Worm (Caenorhabditis elegans) whole organism, L2 larva: Measurements from ENCODE around the gene T07A9.14.

Experiments
- C34F6.9 ChIP-seq: fragments of 150-350 bp; optimal IDR thresholded peaks from 2 replicates; lab custom pipeline; 2014; ENCODE audit warnings: missing biosample characterization, missing genetic modification characterization
- F13H6.1 ChIP-seq: sonication (generic microtip); optimal IDR thresholded peaks from 2 replicates; lab custom pipeline; 2016; ENCODE audit warnings: missing genetic modification characterization, missing compliant biosample characterization
- Y55F3AM.14 ChIP-seq: fragments of 200-800 bp; sonication (Bioruptor generic); optimal IDR thresholded peaks from 2 replicates; lab custom pipeline; 2018; ENCODE audit warnings: mild to moderate bottlenecking, missing genetic modification characterization, missing compliant biosample characterization
- ZK546.5 ChIP-seq: sonication (generic microtip); optimal IDR thresholded peaks from 2 replicates; lab custom pipeline; 2017; ENCODE audit warnings: missing biosample characterization, missing genetic modification characterization
- alr-1 ChIP-seq: fragments of 150-350 bp; optimal IDR thresholded peaks from 2 replicates; lab custom pipeline; 2014; ENCODE audit warnings: missing biosample characterization, missing genetic modification characterization
- aly-2 ChIP-seq: fragments of 150-350 bp; optimal IDR thresholded peaks from 2 replicates; lab custom pipeline; 2014; ENCODE audit warnings: missing biosample characterization, missing genetic modification characterization
- ama-1 ChIP-seq: fragments of 150-350 bp; optimal IDR thresholded peaks from 2 replicates; lab custom pipeline; 2018; ENCODE audit warnings: inconsistent platforms
- ceh-82 ChIP-seq: fragments of 150-350 bp; optimal IDR thresholded peaks from 2 replicates; lab custom pipeline; 2014; ENCODE audit warnings: missing biosample characterization, missing genetic modification characterization
- crh-2 ChIP-seq: sonication (generic microtip); optimal IDR thresholded peaks from 2 replicates; lab custom pipeline; 2017; ENCODE audit warnings: missing biosample characterization, missing genetic modification characterization
- egl-27 ChIP-seq: sonication (generic microtip); optimal IDR thresholded peaks from 3 replicates; lab custom pipeline; 2017; ENCODE audit warnings: missing biosample characterization, missing genetic modification reagents, missing genetic modification characterization
- elt-1 ChIP-seq: fragments of 150-350 bp; optimal IDR thresholded peaks from 2 replicates; lab custom pipeline; 2014; ENCODE audit warnings: missing biosample characterization, missing genetic modification characterization
- gmeb-1 ChIP-seq: fragments of 150-350 bp; optimal IDR thresholded peaks from 2 replicates; lab custom pipeline; 2014; ENCODE audit warnings: missing biosample characterization, missing genetic modification characterization
- lin-11 ChIP-seq: fragments of 150-350 bp; sonication (generic microtip); optimal IDR thresholded peaks from 2 replicates; lab custom pipeline; 2014; ENCODE audit warnings: missing biosample characterization, missing genetic modification characterization, inconsistent platforms, mixed read lengths
- lin-13 ChIP-seq: fragments of 150-350 bp; optimal IDR thresholded peaks from 2 replicates; lab custom pipeline; 2014; ENCODE audit warnings: missing biosample characterization, missing genetic modification reagents, missing genetic modification characterization
- lsy-2 ChIP-seq, 2 experiments: fragments of 150-350 bp in 1 of 2; sonication (generic microtip) in 1 of 2; optimal IDR thresholded peaks; 2 replicates each; lab custom pipeline; 2014 to 2017; ENCODE audit warnings: missing biosample characterization in 2 of 2, missing genetic modification characterization in 2 of 2
- mab-5 ChIP-seq: fragments of 150-350 bp; optimal IDR thresholded peaks from 2 replicates; lab custom pipeline; 2014; ENCODE audit warnings: missing biosample characterization, missing genetic modification characterization
- mdl-1 ChIP-seq, 2 experiments: fragments of 150-350 bp in 1 of 2; sonication (generic microtip) in 1 of 2; optimal IDR thresholded peaks; 2 replicates each; lab custom pipeline; 2017; ENCODE audit warnings: missing biosample characterization in 2 of 2, missing genetic modification characterization in 2 of 2
- nhr-10 ChIP-seq: sonication (generic microtip); optimal IDR thresholded peaks from 2 replicates; lab custom pipeline; 2017; ENCODE audit warnings: missing biosample characterization, missing genetic modification characterization
- nhr-11 ChIP-seq: fragments of 150-350 bp; optimal IDR thresholded peaks from 2 replicates; lab custom pipeline; 2014; ENCODE audit warnings: missing biosample characterization, missing genetic modification characterization
- nhr-12 ChIP-seq: fragments of 150-350 bp; optimal IDR thresholded peaks from 2 replicates; lab custom pipeline; 2014; ENCODE audit warnings: missing biosample characterization, missing genetic modification characterization
- nhr-129 ChIP-seq: fragments of 150-350 bp; optimal IDR thresholded peaks from 2 replicates; lab custom pipeline; 2014; ENCODE audit warnings: missing biosample characterization, missing genetic modification characterization
- nhr-21 ChIP-seq: fragments of 150-350 bp; optimal IDR thresholded peaks from 2 replicates; lab custom pipeline; 2014; ENCODE audit warnings: missing biosample characterization, missing genetic modification characterization
- nhr-23 ChIP-seq: fragments of 150-350 bp; optimal IDR thresholded peaks from 2 replicates; lab custom pipeline; 2014; ENCODE audit warnings: missing biosample characterization, missing genetic modification reagents, missing genetic modification characterization
- peb-1 ChIP-seq: fragments of 150-350 bp; optimal IDR thresholded peaks from 2 replicates; lab custom pipeline; 2014; ENCODE audit warnings: missing biosample characterization, missing genetic modification characterization
- sma-3 ChIP-seq: sonication (generic microtip); optimal IDR thresholded peaks from 2 replicates; lab custom pipeline; 2016; ENCODE audit warnings: missing genetic modification reagents, missing genetic modification characterization, missing compliant biosample characterization
- sma-9 ChIP-seq, 2 experiments: fragments of 150-350 bp in 1 of 2; sonication (generic microtip) in 1 of 2; optimal IDR thresholded peaks; 2 replicates each; lab custom pipeline; 2014 to 2016; ENCODE audit warnings: missing genetic modification characterization in 2 of 2, mild to moderate bottlenecking in 1 of 2, missing biosample characterization in 1 of 2, missing compliant biosample characterization in 1 of 2, missing genetic modification reagents in 1 of 2, moderate library complexity in 1 of 2
- snpc-4 ChIP-seq: fragments of 150-350 bp; optimal IDR thresholded peaks from 2 replicates; lab custom pipeline; 2014; ENCODE audit warnings: missing biosample characterization, missing genetic modification characterization
- unc-39 ChIP-seq: fragments of 150-350 bp; optimal IDR thresholded peaks from 2 replicates; lab custom pipeline; 2014; ENCODE audit warnings: missing biosample characterization, missing genetic modification characterization
- unc-55 ChIP-seq: fragments of 150-350 bp; sonication (generic microtip); optimal IDR thresholded peaks from 3 replicates; lab custom pipeline; 2014; ENCODE audit warnings: missing biosample characterization, missing genetic modification reagents, missing genetic modification characterization
- unc-62 ChIP-seq: fragments of 150-350 bp; optimal IDR thresholded peaks from 2 replicates; lab custom pipeline; 2014; ENCODE audit warnings: missing biosample characterization, missing genetic modification reagents, missing genetic modification characterization
- ztf-1 ChIP-seq: fragments of 200-800 bp; sonication (Bioruptor generic); conservative IDR thresholded peaks from 2 replicates; pipeline ENCODE4 v1.3.6; 2022; ENCODE audit warnings: missing genetic modification characterization, missing compliant biosample characterization
- ztf-11 ChIP-seq: sonication (generic microtip); optimal IDR thresholded peaks from 2 replicates; lab custom pipeline; 2017; ENCODE audit warnings: missing biosample characterization, missing genetic modification characterization
- ztf-4 ChIP-seq: fragments of 150-350 bp; optimal IDR thresholded peaks from 2 replicates; lab custom pipeline; 2014; ENCODE audit warnings: missing biosample characterization, missing genetic modification characterization

T07A9.14 gene

ce11 chrIV:420686-421085 lies 34.2 kb downstream of the T07A9.14 start:
- TF ChIP-seq sma-3 (no peak), unc-39 (no peak), unc-62 (GFP tag; lab: Kevin White, UChicago) (no peak), peb-1 (tag; lab: Kevin White, UChicago) (no peak), snpc-4 (tag; lab: Kevin White, UChicago) (no peak), nhr-12 (tag; lab: Kevin White, UChicago) (no peak), nhr-11 (tag; lab: Kevin White, UChicago) (no peak), mab-5 (tag; lab: Kevin White, UChicago) (no peak), C34F6.9 (tag; lab: Kevin White, UChicago) (no peak), ama-1 (lab: Kevin White, UChicago) (no peak), unc-55 (GFP tag; lab: Kevin White, UChicago) (no peak), ZK546.5 (tag; lab: Kevin White, UChicago) (no peak)

- TF ChIP-seq mdl-1 (tag; optimal IDR thresholded peaks at IDR 0.05; lab: Kevin White, UChicago) (no peak), nhr-129 (tag; lab: Kevin White, UChicago) (no peak), snpc-4 (tag; lab: Kevin White, UChicago) (no peak), sma-9 (GFP tag; optimal IDR thresholded peaks at IDR 0.05; lab: Kevin White, UChicago) (no peak), sma-9 (tag; optimal IDR thresholded peaks at IDR 0.05; lab: Kevin White, UChicago) (no peak), nhr-10 (tag; lab: Kevin White, UChicago) (no peak), C34F6.9 (tag; lab: Kevin White, UChicago) (no peak), egl-27 (tag; lab: Kevin White, UChicago) (no peak), ceh-82 (tag; lab: Kevin White, UChicago) (no peak)
Observed at ce11 chrIV:422112-422511, 35.6 kb downstream of the T07A9.14 start.

ce11 chrIV:425052-425451 lies 38.6 kb downstream of the T07A9.14 start, which contains the start of gene daf-18:
TSS of gene daf-18 (minus strand) at chrIV:425177.
- TF ChIP-seq unc-55 (GFP tag; lab: Kevin White, UChicago) (no peak), lsy-2 (tag; optimal IDR thresholded peaks at IDR 0.05; lab: Kevin White, UChicago) (no peak), lin-11 (tag; lab: Kevin White, UChicago) (no peak), ceh-82 (tag; lab: Kevin White, UChicago) (no peak), nhr-12 (tag; lab: Kevin White, UChicago) (no peak), gmeb-1 (tag; lab: Kevin White, UChicago) (no peak), alr-1 (tag; lab: Kevin White, UChicago) (no peak), ztf-1 (no peak), nhr-21 (tag; lab: Kevin White, UChicago) (no peak), egl-27 (tag; lab: Kevin White, UChicago) (no peak), nhr-10 (tag; lab: Kevin White, UChicago) (no peak), C34F6.9 (tag; lab: Kevin White, UChicago) (no peak), nhr-23 (tag; lab: Kevin White, UChicago) (no peak), elt-1 (tag; lab: Kevin White, UChicago) (no peak), ztf-4 (tag; lab: Kevin White, UChicago) (no peak), aly-2 (tag; lab: Kevin White, UChicago) (no peak)

ce11 chrIV:425546-425945 lies 39.0 kb downstream of the T07A9.14 start:
- TF ChIP-seq ztf-4 (tag; lab: Kevin White, UChicago) (peak; percentile 6), nhr-21 (tag; lab: Kevin White, UChicago) (no peak), unc-55 (GFP tag; lab: Kevin White, UChicago) (peak; percentile 66), ama-1 (lab: Kevin White, UChicago) (no peak), mab-5 (tag; lab: Kevin White, UChicago) (no peak), nhr-11 (tag; lab: Kevin White, UChicago) (no peak), unc-39 (no peak), gmeb-1 (tag; lab: Kevin White, UChicago) (peak; percentile 52), Y55F3AM.14 (no peak), crh-2 (peak; percentile 22), ceh-82 (tag; lab: Kevin White, UChicago) (no peak), F13H6.1 (tag; lab: Kevin White, UChicago) (no peak), nhr-129 (tag; lab: Kevin White, UChicago) (peak; percentile 38), lsy-2 (tag; optimal IDR thresholded peaks at IDR 0.05; lab: Kevin White, UChicago) (peak in 1 of 2 experiments; percentile 67), lin-13 (GFP tag; lab: Kevin White, UChicago) (peak; percentile 41), sma-9 (GFP tag; optimal IDR thresholded peaks at IDR 0.05; lab: Kevin White, UChicago) (no peak), sma-9 (tag; optimal IDR thresholded peaks at IDR 0.05; lab: Kevin White, UChicago) (no peak), ZK546.5 (tag; lab: Kevin White, UChicago) (no peak), snpc-4 (tag; lab: Kevin White, UChicago) (peak; percentile 5), ztf-11 (no peak), sma-3 (no peak), C34F6.9 (tag; lab: Kevin White, UChicago) (peak; percentile 59)
